Fruit fly (Drosophila melanogaster): ENCODE results near the gene Act5C.

Gene Act5C

DNA sequence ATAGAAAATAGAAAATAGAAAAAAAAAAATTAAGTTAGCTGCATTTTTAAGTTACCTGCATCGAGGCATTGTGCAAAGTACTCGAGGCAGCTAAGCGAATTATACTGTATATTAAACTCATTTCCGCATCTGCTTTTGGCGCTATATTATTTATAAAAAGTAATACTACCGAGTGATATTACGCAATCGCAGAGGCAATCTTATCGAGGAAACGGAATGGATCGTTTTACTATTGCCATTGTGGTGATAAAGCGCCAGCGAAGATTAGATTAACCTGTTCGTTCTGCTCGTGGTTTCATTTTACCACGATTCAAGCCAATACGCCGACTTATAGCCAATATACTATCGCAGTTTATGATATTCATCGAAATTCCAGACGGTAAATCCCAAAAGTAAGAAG, 16.4 kb upstream of the Act5C start:
- TF ChIP-seq CG8319 (GFP tag; optimal IDR thresholded peaks at IDR 0.05) (no peak), vri (GFP tag; optimal IDR thresholded peaks at IDR 0.05) (peak; percentile 81)

DNA sequence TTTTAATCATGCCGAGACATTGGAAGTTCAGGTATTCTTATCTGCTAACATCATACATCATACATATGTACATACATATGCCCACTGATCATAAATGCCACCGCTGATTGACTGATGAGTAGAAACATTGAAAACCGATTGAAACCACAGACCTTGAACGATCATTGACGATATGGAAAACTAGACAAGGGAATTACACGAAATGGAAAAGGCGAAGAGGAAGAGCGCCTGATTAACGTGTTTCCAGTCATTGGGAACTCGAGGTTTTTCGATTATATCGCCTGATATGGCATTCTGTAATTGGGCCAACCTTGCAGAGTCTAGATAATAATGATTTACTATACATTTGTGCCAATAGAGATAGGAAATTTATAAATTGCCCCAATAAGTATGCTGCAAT, 15.8 kb upstream of the Act5C start:
- TF ChIP-seq Hr39 (GFP tag; optimal IDR thresholded peaks at IDR 0.05) (no peak), CG4318 (GFP tag; optimal IDR thresholded peaks at IDR 0.05) (no peak), CG9139 (GFP tag; optimal IDR thresholded peaks at IDR 0.05) (no peak), CG11294 (GFP tag; IDR thresholded peaks at IDR 0.05) (no peak), CG1621 (tag; optimal IDR thresholded peaks at IDR 0.05) (no peak), CG7368 (GFP tag; optimal IDR thresholded peaks at IDR 0.05) (no peak), lz (GFP tag; optimal IDR thresholded peaks at IDR 0.05) (no peak), Ets96B (tag; optimal IDR thresholded peaks at IDR 0.05) (no peak), Smox (GFP tag; optimal IDR thresholded peaks at IDR 0.05) (no peak), CG10631 (GFP tag; optimal IDR thresholded peaks at IDR 0.05) (no peak), Sox14 (GFP tag; optimal IDR thresholded peaks at IDR 0.05) (no peak), Lpt (GFP tag; optimal IDR thresholded peaks at IDR 0.05) (no peak), CG6276 (GFP tag; optimal IDR thresholded peaks at IDR 0.05) (no peak), Eip78C (GFP tag) (no peak), salr (GFP tag; optimal IDR thresholded peaks at IDR 0.05) (no peak), pdm3 (GFP tag; optimal IDR thresholded peaks at IDR 0.05) (no peak)

DNA sequence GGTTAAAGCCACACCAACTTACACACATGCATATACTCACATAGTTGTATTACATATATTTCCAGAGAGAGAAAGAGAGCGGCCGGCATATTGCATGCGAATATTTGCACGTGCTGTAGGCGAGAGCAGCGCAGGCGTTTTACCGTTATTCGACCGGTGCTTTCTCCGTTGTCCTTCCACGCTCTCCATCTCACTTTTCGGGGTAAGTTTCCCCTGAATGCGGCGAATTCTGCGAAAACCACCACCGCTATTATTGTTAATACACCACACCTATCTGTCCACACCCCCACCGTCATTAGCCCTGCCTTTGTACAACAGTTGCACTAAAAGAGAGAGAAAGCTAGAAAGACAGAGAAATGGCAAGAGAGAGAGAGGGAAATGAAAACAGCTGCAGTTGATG, 15.1 kb upstream of the Act5C start:
- TF ChIP-seq Gug (GFP tag; IDR thresholded peaks at IDR 0.05) = no peak
- no peak for TF ChIP-seq pdm3 (GFP tag; optimal IDR thresholded peaks at IDR 0.05)
- TF ChIP-seq CG1621 (tag; optimal IDR thresholded peaks at IDR 0.05) = no peak
- no peak for TF ChIP-seq Eip75B (GFP tag; optimal IDR thresholded peaks at IDR 0.05)
- TF ChIP-seq Sox14 (GFP tag; optimal IDR thresholded peaks at IDR 0.05) = no peak
- no peak for TF ChIP-seq net (GFP tag; optimal IDR thresholded peaks at IDR 0.05)
- TF ChIP-seq CG6808 (GFP tag; optimal IDR thresholded peaks at IDR 0.05) = no peak
- TF ChIP-seq svp (GFP tag) = no peak
- TF ChIP-seq CG11762 (GFP tag; optimal IDR thresholded peaks at IDR 0.05; ENCODE audit: insufficient read depth) = no peak
- no peak for TF ChIP-seq dsx (GFP tag; optimal IDR thresholded peaks at IDR 0.05; ENCODE audit: poor library complexity, severe bottlenecking)
- TF ChIP-seq achi (GFP tag; optimal IDR thresholded peaks at IDR 0.05) = no peak
- TF ChIP-seq Smox (GFP tag; optimal IDR thresholded peaks at IDR 0.05) = no peak

DNA sequence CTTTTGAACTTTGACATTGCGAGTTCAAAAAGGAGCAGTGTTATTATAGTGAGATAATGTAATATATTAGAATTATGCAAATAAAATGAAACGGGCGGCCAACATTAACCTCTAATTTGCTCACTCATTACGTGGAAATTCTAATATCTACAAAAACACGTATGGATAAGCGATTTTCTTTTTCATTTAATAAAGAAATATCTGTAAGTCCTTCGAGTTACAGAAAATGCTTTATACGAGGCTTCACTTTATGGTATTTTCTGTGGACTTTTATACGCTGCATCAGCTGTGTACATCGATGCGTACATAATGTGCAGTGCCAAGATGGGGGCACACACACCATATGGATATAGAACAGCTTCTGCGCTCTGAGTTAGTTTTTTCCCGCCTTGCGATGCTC, 14.7 kb upstream of the Act5C start:
- TF ChIP-seq CG10669 (GFP tag; optimal IDR thresholded peaks at IDR 0.05) (peak; percentile 8), fd59A (GFP tag; optimal IDR thresholded peaks at IDR 0.05) (no peak), eg (GFP tag; IDR thresholded peaks at IDR 0.05) (no peak), CG8632 (GFP tag; optimal IDR thresholded peaks at IDR 0.05) (no peak), Hr39 (GFP tag; optimal IDR thresholded peaks at IDR 0.05) (no peak), ss (GFP tag; optimal IDR thresholded peaks at IDR 0.05) (peak in 1 of 2 experiments; percentile 23), CG6808 (GFP tag; optimal IDR thresholded peaks at IDR 0.05) (no peak), pdm3 (GFP tag; optimal IDR thresholded peaks at IDR 0.05) (peak; percentile 21), CG11762 (GFP tag; optimal IDR thresholded peaks at IDR 0.05; ENCODE audit: insufficient read depth) (no peak), Eip78C (GFP tag) (peak; percentile 51), Met (GFP tag; optimal IDR thresholded peaks at IDR 0.05) (peak; percentile 14), spab (GFP tag; optimal IDR thresholded peaks at IDR 0.05) (no peak), CG3919 (GFP tag; optimal IDR thresholded peaks at IDR 0.05) (no peak), Blimp-1 (GFP tag; optimal IDR thresholded peaks at IDR 0.05) (no peak), CG8119 (GFP tag; IDR thresholded peaks at IDR 0.05) (no peak), CG3032 (tag; optimal IDR thresholded peaks at IDR 0.05) (no peak), fd85E (GFP tag; optimal IDR thresholded peaks at IDR 0.05) (no peak), CG15336 (GFP tag; IDR thresholded peaks at IDR 0.05) (no peak), Ets96B (tag; optimal IDR thresholded peaks at IDR 0.05) (peak; percentile 24), CG9139 (GFP tag; optimal IDR thresholded peaks at IDR 0.05) (no peak), CG6276 (GFP tag; optimal IDR thresholded peaks at IDR 0.05) (no peak), esn (GFP tag; optimal IDR thresholded peaks at IDR 0.05) (no peak), lz (GFP tag; optimal IDR thresholded peaks at IDR 0.05) (no peak), CG6792 (GFP tag; optimal IDR thresholded peaks at IDR 0.05) (no peak)
